Worm (Caenorhabditis elegans): ENCODE data around the gene F35C11.4.

- TF ChIP-seq unc-62 (GFP tag; optimal IDR thresholded peaks at IDR 0.05), result no peak
- no peak for TF ChIP-seq pbrm-1 (GFP tag; IDR thresholded peaks at IDR 0.05)
- TF ChIP-seq Y79H2A.3 (GFP tag; conservative IDR thresholded peaks at IDR 0.05), result no peak
- no peak for TF ChIP-seq egl-18 (GFP tag; IDR thresholded peaks at IDR 0.05)
- TF ChIP-seq cebp-2 (GFP tag; IDR thresholded peaks at IDR 0.05), result no peak
- TF ChIP-seq madf-8 (GFP tag; conservative IDR thresholded peaks at IDR 0.05), result no peak
- no peak for TF ChIP-seq aptf-3 (GFP tag; IDR thresholded peaks at IDR 0.05)
- TF ChIP-seq bed-2 (GFP tag; IDR thresholded peaks at IDR 0.05), result no peak
- no peak for TF ChIP-seq madf-10 (tag; optimal IDR thresholded peaks at IDR 0.05)
These were observed 24.3 kb downstream of the F35C11.4 start for ce11 chrII:8273060-8273459.

Data from whole organism, young adult.